Fruit fly (Drosophila melanogaster) whole organism, embryonic: ENCODE measurements around the gene CG44037.

Source experiments
- BtbVII ChIP-seq: fragments of 200-800 bp; sonication (Bioruptor generic); optimal IDR thresholded peaks from 3 replicates; lab custom pipeline; 2017; ENCODE audit warnings: missing biosample characterization, mild to moderate bottlenecking, missing genetic modification characterization
- CG11247 ChIP-seq: fragments of 200-800 bp; sonication (Bioruptor generic); IDR thresholded peaks from 2 replicates; pipeline ENCODE4 v1.3.6; 2022; ENCODE audit warnings: missing biosample characterization, missing genetic modification characterization
- CG11398 ChIP-seq: fragments of 200-800 bp; sonication (Bioruptor generic); optimal IDR thresholded peaks from 2 replicates; lab custom pipeline; 2016; ENCODE audit warnings: missing biosample characterization, missing genetic modification characterization
- CG13296 ChIP-seq: fragments of 200-800 bp; sonication (Bioruptor generic); optimal IDR thresholded peaks from 3 replicates; lab custom pipeline; 2018; ENCODE audit warnings: missing biosample characterization, mild to moderate bottlenecking, missing genetic modification characterization
- CG13894 ChIP-seq: fragments of 200-800 bp; sonication (Bioruptor generic); optimal IDR thresholded peaks from 3 replicates; lab custom pipeline; 2018; ENCODE audit warnings: missing biosample characterization, mild to moderate bottlenecking, missing genetic modification characterization, moderate library complexity
- CG15011 ChIP-seq: fragments of 200-800 bp; sonication (Bioruptor generic); optimal IDR thresholded peaks from 3 replicates; lab custom pipeline; 2018; ENCODE audit warnings: missing biosample characterization, mild to moderate bottlenecking, missing genetic modification characterization
- CG15514 ChIP-seq: fragments of 200-800 bp; sonication (Bioruptor generic); optimal IDR thresholded peaks from 3 replicates; lab custom pipeline; 2017; ENCODE audit warnings: missing biosample characterization, missing genetic modification characterization, mild to moderate bottlenecking, moderate library complexity, missing genetic modification reagents
- CG1647 ChIP-seq: fragments of 200-800 bp; sonication (Bioruptor generic); optimal IDR thresholded peaks from 3 replicates; lab custom pipeline; 2016; ENCODE audit warnings: missing biosample characterization, missing genetic modification characterization
- CG16813 ChIP-seq: fragments of 200-800 bp; sonication (Bioruptor generic); IDR thresholded peaks from 3 replicates; pipeline ENCODE4 v1.3.6; 2022; ENCODE audit warnings: missing biosample characterization, missing genetic modification characterization; ENCODE audit not compliant: partially characterized antibody
- CG2889 ChIP-seq: fragments of 200-800 bp; sonication (Bioruptor generic); IDR thresholded peaks from 3 replicates; pipeline ENCODE4 v1.3.6; 2022; ENCODE audit warnings: missing biosample characterization, missing genetic modification characterization
- CG3065 ChIP-seq: fragments of 200-800 bp; sonication (Bioruptor generic); optimal IDR thresholded peaks from 2 replicates; lab custom pipeline; 2016; ENCODE audit warnings: missing biosample characterization, missing genetic modification characterization
- CG42726 ChIP-seq: fragments of 200-800 bp; sonication (Bioruptor generic); IDR thresholded peaks from 2 replicates; pipeline ENCODE4 v1.3.6; 2022; ENCODE audit warnings: missing biosample characterization, missing genetic modification characterization; ENCODE audit not compliant: partially characterized antibody
- CG4328 ChIP-seq: fragments of 200-800 bp; sonication (Bioruptor generic); optimal IDR thresholded peaks from 3 replicates; lab custom pipeline; 2017; ENCODE audit warnings: missing biosample characterization, missing genetic modification reagents, missing genetic modification characterization
- CG6654 ChIP-seq: fragments of 200-800 bp; sonication (Bioruptor generic); optimal IDR thresholded peaks from 2 replicates; lab custom pipeline; 2017; ENCODE audit warnings: missing biosample characterization, mild to moderate bottlenecking, missing genetic modification characterization
- CG7987 ChIP-seq: fragments of 200-800 bp; sonication (Bioruptor generic); optimal IDR thresholded peaks from 2 replicates; lab custom pipeline; 2018; ENCODE audit warnings: missing biosample characterization, mild to moderate bottlenecking, missing genetic modification characterization, moderate library complexity
- CG8290 ChIP-seq, 3 experiments: fragments of 200-800 bp; sonication (Bioruptor generic); optimal IDR thresholded peaks; 2 replicates each; lab custom pipeline; 2016 to 2019; ENCODE audit warnings: missing biosample characterization in 3 of 3, missing genetic modification characterization in 3 of 3, mild to moderate bottlenecking in 2 of 3, moderate library complexity in 1 of 3
- CG8388 ChIP-seq: fragments of 200-800 bp; sonication (Bioruptor generic); optimal IDR thresholded peaks from 2 replicates; lab custom pipeline; 2019; ENCODE audit warnings: missing biosample characterization, mild to moderate bottlenecking, missing genetic modification characterization, moderate library complexity
- CG9215 ChIP-seq: fragments of 200-800 bp; sonication (Bioruptor generic); IDR thresholded peaks from 2 replicates; pipeline ENCODE4 v1.3.6; 2022; ENCODE audit warnings: missing biosample characterization, missing genetic modification characterization
- CG9817 ChIP-seq: fragments of 200-800 bp; sonication (Bioruptor generic); optimal IDR thresholded peaks from 2 replicates; lab custom pipeline; 2018; ENCODE audit warnings: missing biosample characterization, mild to moderate bottlenecking, missing genetic modification characterization, moderate library complexity
- CG9932 ChIP-seq: fragments of 200-800 bp; sonication (Bioruptor generic); IDR thresholded peaks from 2 replicates; pipeline ENCODE4 v1.3.6; 2022; ENCODE audit warnings: missing biosample characterization, missing genetic modification characterization
- Dek ChIP-seq: fragments of 200-800 bp; sonication (Bioruptor generic); optimal IDR thresholded peaks from 3 replicates; lab custom pipeline; 2019; ENCODE audit warnings: missing biosample characterization, mild to moderate bottlenecking, missing genetic modification characterization, moderate library complexity
- Doc2 ChIP-seq: fragments of 200-800 bp; sonication (Bioruptor generic); IDR thresholded peaks from 2 replicates; pipeline ENCODE4 v1.3.6; 2022; ENCODE audit warnings: missing biosample characterization, missing genetic modification characterization
- Hsf ChIP-seq: fragments of 200-800 bp; sonication (Bioruptor generic); optimal IDR thresholded peaks from 3 replicates; lab custom pipeline; 2016; ENCODE audit warnings: missing biosample characterization, missing genetic modification characterization
- Med ChIP-seq: fragments of 200-800 bp; sonication (Bioruptor generic); peaks from one replicate; lab custom pipeline; 2016; ENCODE audit warnings: missing biosample characterization, missing genetic modification characterization, mild to moderate bottlenecking, inconsistent platforms, moderate library complexity
- NfI ChIP-seq: fragments of 200-800 bp; sonication (Bioruptor generic); optimal IDR thresholded peaks from 3 replicates; lab custom pipeline; 2018; ENCODE audit warnings: missing biosample characterization, mild to moderate bottlenecking, missing genetic modification characterization, moderate library complexity
- Side ChIP-seq: fragments of 200-800 bp; sonication (Bioruptor generic); optimal IDR thresholded peaks from 2 replicates; lab custom pipeline; 2016; ENCODE audit warnings: missing biosample characterization, missing genetic modification characterization
- Sox100B ChIP-seq: fragments of 200-800 bp; sonication (Bioruptor generic); optimal IDR thresholded peaks from 3 replicates; lab custom pipeline; 2018; ENCODE audit warnings: missing biosample characterization, mild to moderate bottlenecking, missing genetic modification characterization
- YL-1 ChIP-seq: fragments of 200-800 bp; sonication (Bioruptor generic); optimal IDR thresholded peaks from 3 replicates; lab custom pipeline; 2017; ENCODE audit warnings: missing biosample characterization, mild to moderate bottlenecking, missing genetic modification characterization
- ap ChIP-seq: fragments of 200-800 bp; sonication (Bioruptor generic); IDR thresholded peaks from 2 replicates; pipeline ENCODE4 v1.3.6; 2022; ENCODE audit warnings: missing biosample characterization, missing genetic modification characterization
- bsh ChIP-seq, 2 experiments: fragments of 200-800 bp; sonication (Bioruptor generic); optimal IDR thresholded peaks; 2 replicates each; lab custom pipeline; 2017 to 2018; ENCODE audit warnings: mild to moderate bottlenecking in 2 of 2, missing biosample characterization in 2 of 2, missing genetic modification characterization in 2 of 2, moderate library complexity in 1 of 2
- dm ChIP-seq: fragments of 200-800 bp; sonication (Bioruptor generic); optimal IDR thresholded peaks from 3 replicates; lab custom pipeline; 2016; ENCODE audit warnings: missing biosample characterization, missing genetic modification characterization
- ewg ChIP-seq: fragments of 200-800 bp; sonication (Bioruptor generic); optimal IDR thresholded peaks from 3 replicates; lab custom pipeline; 2017; ENCODE audit warnings: mild to moderate bottlenecking, missing biosample characterization, missing genetic modification reagents, missing genetic modification characterization
- eyg ChIP-seq: fragments of 200-800 bp; sonication (Bioruptor generic); optimal IDR thresholded peaks from 3 replicates; lab custom pipeline; 2016; ENCODE audit warnings: missing biosample characterization, missing genetic modification characterization
- fru ChIP-seq: fragments of >200 bp; optimal IDR thresholded peaks from 2 replicates; lab custom pipeline; 2017
- grau ChIP-seq: fragments of 200-800 bp; optimal IDR thresholded peaks from 3 replicates; lab custom pipeline; 2019; ENCODE audit warnings: missing biosample characterization, mild to moderate bottlenecking, missing genetic modification characterization, moderate library complexity
- gro ChIP-seq: fragments of 200-800 bp; sonication (Bioruptor generic); optimal IDR thresholded peaks from 2 replicates; lab custom pipeline; 2016; ENCODE audit warnings: missing biosample characterization, missing genetic modification characterization
- ind ChIP-seq: fragments of 200-800 bp; sonication (Bioruptor generic); optimal IDR thresholded peaks from 3 replicates; lab custom pipeline; 2016; ENCODE audit warnings: missing biosample characterization, missing genetic modification characterization
- kni ChIP-seq: fragments of 200-800 bp; sonication (Bioruptor generic); optimal IDR thresholded peaks from 3 replicates; lab custom pipeline; 2017; ENCODE audit warnings: mild to moderate bottlenecking, missing biosample characterization, missing genetic modification reagents, missing genetic modification characterization
- lilli ChIP-seq: fragments of 200-800 bp; sonication (Bioruptor generic); optimal IDR thresholded peaks from 3 replicates; lab custom pipeline; 2016; ENCODE audit warnings: missing biosample characterization, missing genetic modification characterization
- mam ChIP-seq: fragments of 200-800 bp; sonication (Bioruptor generic); optimal IDR thresholded peaks from 3 replicates; lab custom pipeline; 2016; ENCODE audit warnings: missing biosample characterization, missing genetic modification characterization
- odd ChIP-seq: fragments of 200-800 bp; sonication (Bioruptor generic); optimal IDR thresholded peaks from 2 replicates; lab custom pipeline; 2017; ENCODE audit warnings: missing biosample characterization, mild to moderate bottlenecking, missing genetic modification characterization
- prd ChIP-seq, 3 experiments: fragments of >200 bp in 2 of 3; fragments of 200-800 bp in 1 of 3; sonication (Bioruptor generic) in 1 of 3; optimal IDR thresholded peaks in 2 of 3; IDR thresholded peaks in 1 of 3; 2 replicates in 2 of 3; 3 replicates in 1 of 3; pipeline versions ENCODE4 v1.3.6 to Lab custom; 2017 to 2022; ENCODE audit warnings: missing biosample characterization in 1 of 3, missing genetic modification characterization in 1 of 3
- psq ChIP-seq: fragments of 200-800 bp; sonication (Bioruptor generic); optimal IDR thresholded peaks from 2 replicates; lab custom pipeline; 2017; ENCODE audit warnings: missing biosample characterization, missing genetic modification characterization
- slou ChIP-seq: fragments of 200-800 bp; sonication (Bioruptor generic); optimal IDR thresholded peaks from 3 replicates; lab custom pipeline; 2016; ENCODE audit warnings: missing biosample characterization, missing genetic modification characterization
- ttk ChIP-seq: fragments of 200-800 bp; sonication (Bioruptor generic); IDR thresholded peaks from 2 replicates; pipeline ENCODE4 v2.1.2; 2022; ENCODE audit warnings: missing biosample characterization, missing genetic modification characterization
- unpg ChIP-seq: fragments of 200-800 bp; sonication (Bioruptor generic); optimal IDR thresholded peaks from 3 replicates; lab custom pipeline; 2018; ENCODE audit warnings: missing biosample characterization, mild to moderate bottlenecking, missing genetic modification characterization, moderate library complexity
- usp ChIP-seq: fragments of >200 bp; optimal IDR thresholded peaks from 2 replicates; lab custom pipeline; 2017; ENCODE audit warnings: missing biosample characterization, missing genetic modification characterization
- wor ChIP-seq: fragments of 200-800 bp; sonication (Bioruptor generic); IDR thresholded peaks from 2 replicates; pipeline ENCODE4 v1.3.6; 2022; ENCODE audit warnings: missing biosample characterization, missing genetic modification characterization
- yki ChIP-seq: fragments of >200 bp; optimal IDR thresholded peaks from 3 replicates; lab custom pipeline; 2018
- zen2 ChIP-seq: fragments of 200-800 bp; sonication (Bioruptor generic); IDR thresholded peaks from 3 replicates; pipeline ENCODE4 v1.3.6; 2022; ENCODE audit warnings: missing biosample characterization, missing genetic modification characterization; ENCODE audit not compliant: partially characterized antibody

CG44037 gene

dm6 chr3R:12221366-12221916, 37.1 kb upstream of the CG44037 start, which contains the start of gene CG4860 (continued):
- TF ChIP-seq YL-1 (GFP tag; lab: Kevin White, UChicago) (peak; percentile 16), zen2 (GFP tag; lab: Robert Waterston, UW) (no peak), Sox100B (GFP tag; lab: Kevin White, UChicago) (no peak), NfI (peak; percentile 89), CG15011 (GFP tag; lab: Kevin White, UChicago) (peak; percentile 63), bsh (GFP tag; optimal IDR thresholded peaks at IDR 0.05; lab: Kevin White, UChicago) (peak; percentile 50 to 86), CG7987 (GFP tag; lab: Kevin White, UChicago) (peak; percentile 62), Side (GFP tag; lab: Kevin White, UChicago) (peak; percentile 86), CG9932 (GFP tag; lab: Robert Waterston, UW) (peak; percentile 95), odd (GFP tag; lab: Kevin White, UChicago) (peak; percentile 81), Hsf (GFP tag; lab: Kevin White, UChicago) (peak; percentile 90), dm (GFP tag; lab: Kevin White, UChicago) (peak; percentile 65), yki (no peak), CG16813 (GFP tag; lab: Robert Waterston, UW) (no peak), lilli (GFP tag; lab: Kevin White, UChicago) (peak; percentile 93), CG13894 (tag; lab: Kevin White, UChicago) (peak; percentile 77), CG3065 (GFP tag; lab: Kevin White, UChicago) (peak; percentile 66), CG13296 (GFP tag; lab: Kevin White, UChicago) (peak; percentile 84), fru (lab: Kevin White, UChicago) (no peak), wor (peak; percentile 66), mam (GFP tag; lab: Kevin White, UChicago) (peak; percentile 93), CG9215 (GFP tag; lab: Robert Waterston, UW) (peak; percentile 84), CG42726 (GFP tag; lab: Robert Waterston, UW) (no peak), Doc2 (GFP tag; lab: Robert Waterston, UW) (no peak; the same call in 1 of the 2 replicates), slou (peak; percentile 84), CG4328 (GFP tag; lab: Kevin White, UChicago) (peak; percentile 61), ttk (peak; percentile 83), BtbVII (GFP tag; lab: Kevin White, UChicago) (peak; percentile 71), prd (optimal IDR thresholded peaks at IDR 0.05; lab: Kevin White, UChicago) (no peak), prd (GFP tag; IDR thresholded peaks at IDR 0.05; lab: Robert Waterston, UW) (peak; percentile 86), CG2889 (GFP tag; lab: Robert Waterston, UW) (no peak), kni (GFP tag; lab: Kevin White, UChicago) (no peak), eyg (GFP tag; lab: Kevin White, UChicago) (peak; percentile 53), Dek (tag; lab: Kevin White, UChicago) (peak; percentile 90), CG6654 (GFP tag; lab: Kevin White, UChicago) (peak; percentile 55), unpg (GFP tag; lab: Kevin White, UChicago) (peak; percentile 93), CG8388 (peak; percentile 82), CG11398 (GFP tag; lab: Kevin White, UChicago) (peak; percentile 46), ind (GFP tag; lab: Kevin White, UChicago) (peak; percentile 87), psq (GFP tag; lab: Kevin White, UChicago) (peak; percentile 50), CG8290 (GFP tag; optimal IDR thresholded peaks at IDR 0.05; lab: Kevin White, UChicago) (no peak), CG8290 (tag; optimal IDR thresholded peaks at IDR 0.05; lab: Kevin White, UChicago) (peak in 1 of 2 experiments; percentile 80), ewg (GFP tag; lab: Kevin White, UChicago) (peak; percentile 58), CG1647 (peak; percentile 78), grau (tag; lab: Kevin White, UChicago) (peak; percentile 90), Med (GFP tag; lab: Kevin White, UChicago) (peak; percentile 98), usp (GFP tag; lab: Kevin White, UChicago) (no peak), ap (GFP tag; lab: Robert Waterston, UW) (peak; percentile 73), CG11247 (peak; percentile 88), CG9817 (peak; percentile 92), gro (GFP tag; lab: Kevin White, UChicago) (no peak), CG15514 (GFP tag; lab: Kevin White, UChicago) (peak; percentile 71)
